Worm (Caenorhabditis elegans): ENCODE results near the gene lys-2.

DNA sequence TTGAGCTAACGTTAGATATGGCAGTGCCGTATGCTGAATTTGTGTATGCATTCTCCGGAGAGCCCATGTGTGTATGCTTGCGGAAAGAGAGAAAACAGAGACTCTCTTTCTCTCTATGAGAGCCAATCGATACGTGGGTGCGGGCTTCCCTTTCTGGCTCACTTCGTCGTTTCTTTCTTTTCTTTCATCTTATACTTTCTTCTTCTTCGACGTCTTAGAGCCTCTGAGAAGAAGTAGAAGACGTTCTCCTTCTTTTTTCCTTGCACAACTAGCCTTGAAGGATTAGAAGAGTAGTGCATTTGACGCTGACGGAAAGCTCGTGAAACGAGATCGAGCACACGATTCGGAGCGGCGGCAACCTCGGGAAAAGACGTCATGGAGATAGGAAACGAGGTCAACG, 7.4 kb downstream of the lys-2 start:
- no peak for TF ChIP-seq unc-130 (GFP tag; optimal IDR thresholded peaks at IDR 0.05)
- no peak for TF ChIP-seq unc-62 (GFP tag; optimal IDR thresholded peaks at IDR 0.05)
- TF ChIP-seq snpc-4 (GFP tag; optimal IDR thresholded peaks at IDR 0.05) = no peak
- no peak for TF ChIP-seq snpc-4 (tag; optimal IDR thresholded peaks at IDR 0.05)
- no peak for TF ChIP-seq mes-4 (tag; optimal IDR thresholded peaks at IDR 0.05)
- no peak for TF ChIP-seq hmg-1.2 (GFP tag; IDR thresholded peaks at IDR 0.05)
- TF ChIP-seq T07F8.4 (tag; optimal IDR thresholded peaks at IDR 0.05) = no peak
- no peak for TF ChIP-seq ZK185.1 (tag; optimal IDR thresholded peaks at IDR 0.05; ENCODE audit: poor library complexity, severe bottlenecking)
- TF ChIP-seq F52B5.7 (tag; optimal IDR thresholded peaks at IDR 0.05) = no peak
- no peak for TF ChIP-seq tbp1 (GFP tag; optimal IDR thresholded peaks at IDR 0.05)
- no peak for TF ChIP-seq ztf-22 (GFP tag; optimal IDR thresholded peaks at IDR 0.05)
- TF ChIP-seq lsl-1 (GFP tag; optimal IDR thresholded peaks at IDR 0.05) = no peak

Data from whole organism, young adult.